Worm (Caenorhabditis elegans) whole organism, L4 larva: ENCODE data around the gene ZK662.6.

Source experiments
- F26F4.8 ChIP-seq: fragments of 200-800 bp; sonication (Bioruptor generic); conservative IDR thresholded peaks from 2 replicates; pipeline ENCODE4 v1.3.6; 2022; ENCODE audit warnings: missing genetic modification characterization, missing compliant biosample characterization
- Y48G9A.11 ChIP-seq: fragments of 200-800 bp; sonication (Bioruptor generic); IDR thresholded peaks from 2 replicates; pipeline ENCODE4 v1.3.6; 2022; ENCODE audit warnings: missing genetic modification reagents, missing genetic modification characterization, missing compliant biosample characterization
- ZK337.2 ChIP-seq: fragments of 200-800 bp; sonication (Bioruptor generic); IDR thresholded peaks from 2 replicates; pipeline ENCODE4 v1.3.6; 2022; ENCODE audit warnings: missing genetic modification reagents, missing genetic modification characterization, missing compliant biosample characterization
- arid-1 ChIP-seq: fragments of 200-800 bp; sonication (Bioruptor generic); conservative IDR thresholded peaks from 2 replicates; pipeline ENCODE4 v1.3.6; 2022; ENCODE audit warnings: missing genetic modification reagents, missing genetic modification characterization, missing compliant biosample characterization
- attf-4 ChIP-seq: sonication (generic microtip); optimal IDR thresholded peaks from 3 replicates; lab custom pipeline; 2017; ENCODE audit warnings: missing biosample characterization, missing genetic modification characterization
- ceh-32 ChIP-seq: sonication (generic microtip); optimal IDR thresholded peaks from 2 replicates; lab custom pipeline; 2016; ENCODE audit warnings: mild to moderate bottlenecking, missing genetic modification characterization, missing compliant biosample characterization; ENCODE audit not compliant: poor library complexity
- ceh-44 ChIP-seq: fragments of 200-800 bp; sonication (Bioruptor generic); IDR thresholded peaks from 2 replicates; pipeline ENCODE4 v1.3.6; 2022; ENCODE audit warnings: missing genetic modification reagents, missing genetic modification characterization, missing compliant biosample characterization
- ceh-62 ChIP-seq: sonication (generic microtip); optimal IDR thresholded peaks from 2 replicates; lab custom pipeline; 2017; ENCODE audit warnings: missing biosample characterization, missing genetic modification characterization
- ces-1 ChIP-seq: fragments of 150-350 bp; sonication (generic microtip); optimal IDR thresholded peaks from 4 replicates; lab custom pipeline; 2014; ENCODE audit warnings: missing biosample characterization, missing genetic modification reagents, missing genetic modification characterization
- ctbp-1 ChIP-seq: fragments of 200-800 bp; sonication (Bioruptor generic); IDR thresholded peaks from 2 replicates; pipeline ENCODE4 v1.3.6; 2022; ENCODE audit warnings: missing genetic modification reagents, missing genetic modification characterization, missing compliant biosample characterization
- daf-12 ChIP-seq: fragments of 150-350 bp; optimal IDR thresholded peaks from 2 replicates; lab custom pipeline; 2014; ENCODE audit warnings: missing biosample characterization, missing genetic modification reagents, missing genetic modification characterization
- dpl-1 ChIP-seq: fragments of 150-350 bp; optimal IDR thresholded peaks from 2 replicates; lab custom pipeline; 2014; ENCODE audit warnings: missing biosample characterization, missing genetic modification reagents, missing genetic modification characterization
- egl-27 ChIP-seq: sonication (generic microtip); optimal IDR thresholded peaks from 3 replicates; lab custom pipeline; 2017; ENCODE audit warnings: missing biosample characterization, missing genetic modification reagents, missing genetic modification characterization
- egl-43 ChIP-seq: fragments of 200-800 bp; sonication (Bioruptor generic); IDR thresholded peaks from 2 replicates; pipeline ENCODE4 v1.3.6; 2022; ENCODE audit warnings: missing genetic modification reagents, missing genetic modification characterization, missing compliant biosample characterization
- hif-1 ChIP-seq, 2 experiments: sonication (generic microtip); optimal IDR thresholded peaks; 2 replicates each; lab custom pipeline; 2016 to 2017; ENCODE audit warnings: missing compliant biosample characterization in 2 of 2, missing genetic modification characterization in 2 of 2, missing genetic modification reagents in 2 of 2, missing genotype in 2 of 2, mild to moderate bottlenecking in 1 of 2
- hlh-11 ChIP-seq: fragments of 200-800 bp; sonication (Bioruptor generic); optimal IDR thresholded peaks from 2 replicates; lab custom pipeline; 2018; ENCODE audit warnings: mild to moderate bottlenecking, missing genetic modification characterization, missing compliant biosample characterization
- hlh-30 ChIP-seq: sonication (generic microtip); optimal IDR thresholded peaks from 2 replicates; lab custom pipeline; 2017; ENCODE audit warnings: antibody characterized with exemption, mild to moderate bottlenecking, missing genetic modification characterization, missing compliant biosample characterization; ENCODE audit not compliant: insufficient read depth
- jun-1 ChIP-seq: fragments of 150-350 bp; optimal IDR thresholded peaks from 2 replicates; lab custom pipeline; 2014; ENCODE audit warnings: missing biosample characterization, missing genetic modification reagents, missing genetic modification characterization
- lim-7 ChIP-seq: fragments of 200-800 bp; sonication (Bioruptor generic); IDR thresholded peaks from 2 replicates; pipeline ENCODE4 v1.3.6; 2022; ENCODE audit warnings: missing genetic modification characterization, missing compliant biosample characterization
- lin-1 ChIP-seq: fragments of 200-800 bp; sonication (Bioruptor generic); IDR thresholded peaks from 2 replicates; pipeline ENCODE4 v1.3.6; 2022; ENCODE audit warnings: missing genetic modification reagents, missing genetic modification characterization, missing compliant biosample characterization
- lin-13 ChIP-seq: fragments of 150-350 bp; optimal IDR thresholded peaks from 2 replicates; lab custom pipeline; 2014; ENCODE audit warnings: missing biosample characterization, missing genetic modification reagents, missing genetic modification characterization
- lin-38 ChIP-seq: fragments of 200-800 bp; sonication (Bioruptor generic); IDR thresholded peaks from 2 replicates; pipeline ENCODE4 v1.3.6; 2022; ENCODE audit warnings: missing genetic modification reagents, missing genetic modification characterization, missing compliant biosample characterization
- madf-9 ChIP-seq: fragments of 200-800 bp; sonication (Bioruptor generic); conservative IDR thresholded peaks from 2 replicates; pipeline ENCODE4 v1.3.6; 2022; ENCODE audit warnings: missing genetic modification reagents, missing genetic modification characterization, missing compliant biosample characterization
- mdl-1 ChIP-seq, 2 experiments: fragments of 150-350 bp in 1 of 2; sonication (generic microtip) in 1 of 2; optimal IDR thresholded peaks; 2 replicates each; lab custom pipeline; 2014 to 2017; ENCODE audit warnings: missing biosample characterization in 2 of 2, missing genetic modification characterization in 2 of 2
- mes-2 ChIP-seq: sonication (generic microtip); optimal IDR thresholded peaks from 2 replicates; lab custom pipeline; 2016; ENCODE audit warnings: missing genotype, mild to moderate bottlenecking, missing genetic modification characterization, missing compliant biosample characterization; ENCODE audit not compliant: poor library complexity, severe bottlenecking
- mxl-2 ChIP-seq: fragments of 200-800 bp; sonication (Bioruptor generic); conservative IDR thresholded peaks from 2 replicates; pipeline ENCODE4 v1.3.6; 2022; ENCODE audit warnings: missing genetic modification reagents, missing genetic modification characterization, missing compliant biosample characterization
- nhr-102 ChIP-seq: sonication (generic microtip); optimal IDR thresholded peaks from 2 replicates; lab custom pipeline; 2016; ENCODE audit warnings: mild to moderate bottlenecking, missing genetic modification characterization, moderate library complexity, missing compliant biosample characterization
- nhr-237 ChIP-seq: sonication (generic microtip); optimal IDR thresholded peaks from 2 replicates; lab custom pipeline; 2017; ENCODE audit warnings: missing biosample characterization, missing genetic modification characterization
- nhr-28 ChIP-seq: fragments of 150-350 bp; optimal IDR thresholded peaks from 2 replicates; lab custom pipeline; 2014; ENCODE audit warnings: missing biosample characterization, missing genetic modification characterization
- nhr-6 ChIP-seq: fragments of 150-350 bp; optimal IDR thresholded peaks from 2 replicates; lab custom pipeline; 2014; ENCODE audit warnings: missing biosample characterization, missing genetic modification characterization
- nhr-76 ChIP-seq: fragments of 150-350 bp; optimal IDR thresholded peaks from 2 replicates; lab custom pipeline; 2014; ENCODE audit warnings: missing biosample characterization, missing genetic modification characterization
- set-16 ChIP-seq: fragments of 200-800 bp; sonication (Bioruptor generic); IDR thresholded peaks from 2 replicates; pipeline ENCODE4 v1.3.6; 2022; ENCODE audit warnings: missing genetic modification reagents, missing genetic modification characterization, missing compliant biosample characterization
- snpc-1.2 ChIP-seq: fragments of 200-800 bp; sonication (Bioruptor generic); IDR thresholded peaks from 2 replicates; pipeline ENCODE4 v1.3.6; 2022; ENCODE audit warnings: missing genetic modification reagents, missing genetic modification characterization, missing compliant biosample characterization
- tra-1 ChIP-seq: fragments of 200-800 bp; sonication (Bioruptor generic); IDR thresholded peaks from 2 replicates; pipeline ENCODE4 v1.3.6; 2022; ENCODE audit warnings: missing genetic modification reagents, missing genetic modification characterization, missing compliant biosample characterization
- vab-7 ChIP-seq: fragments of 200-800 bp; sonication (Bioruptor generic); IDR thresholded peaks from 2 replicates; pipeline ENCODE4 v1.3.6; 2022; ENCODE audit warnings: missing genetic modification reagents, missing genetic modification characterization, missing compliant biosample characterization
- zag-1 ChIP-seq: fragments of 150-350 bp; optimal IDR thresholded peaks from 2 replicates; lab custom pipeline; 2014; ENCODE audit warnings: missing biosample characterization, missing genetic modification characterization
- zfp-3 ChIP-seq: fragments of 200-800 bp; sonication (Bioruptor generic); conservative IDR thresholded peaks from 2 replicates; pipeline ENCODE4 v1.3.6; 2022; ENCODE audit warnings: missing genetic modification reagents, missing genetic modification characterization, missing compliant biosample characterization
- zip-2 ChIP-seq: fragments of 150-350 bp; optimal IDR thresholded peaks from 2 replicates; lab custom pipeline; 2014; ENCODE audit warnings: missing biosample characterization, missing genetic modification characterization

Gene ZK662.6

ce11 chrX:15747814-15748213, 29.4 kb downstream of the ZK662.6 start (continued):
- TF ChIP-seq ces-1 (GFP tag; lab: Kevin White, UChicago) (no peak), hlh-30 (tag; lab: Kevin White, UChicago) (peak; percentile 28), zag-1 (tag; lab: Kevin White, UChicago) (no peak)

ce11 chrX:15751245-15751644, 32.8 kb downstream of the ZK662.6 start:
- TF ChIP-seq lim-7 (GFP tag; lab: Robert Waterston, UW) (peak; percentile 44; the same call in 1 of the 2 replicates), vab-7 (GFP tag; lab: Robert Waterston, UW) (0 out of 2 replicates have a peak, but pooled peaks have one; percentile 23), ZK337.2 (GFP tag; lab: Robert Waterston, UW) (0 out of 2 replicates have a peak, but pooled peaks have one; percentile 40), lin-1 (GFP tag; lab: Robert Waterston, UW) (0 out of 2 replicates have a peak, but pooled peaks have one; percentile 33), tra-1 (no peak), madf-9 (GFP tag; lab: Robert Waterston, UW) (peak; percentile 18; the same call in 1 of the 2 replicates), ctbp-1 (GFP tag; lab: Robert Waterston, UW) (0 out of 2 replicates have a peak, but pooled peaks have one; percentile 14), snpc-1.2 (GFP tag; lab: Robert Waterston, UW) (peak; percentile 56; the same call in 1 of the 2 replicates), zfp-3 (no peak), Y48G9A.11 (GFP tag; lab: Robert Waterston, UW) (peak; percentile 60; the same call in 1 of the 2 replicates), set-16 (no peak), egl-43 (GFP tag; lab: Robert Waterston, UW) (peak; percentile 53; the same call in 1 of the 2 replicates)
- TF ChIP-seq, all 104 proteins: peak for 9

ce11 chrX:15757169-15757568, 38.7 kb downstream of the ZK662.6 start, which contains the start of gene wrt-4:
Gene wrt-4 (minus strand): TSS chrX:15757269.
- TF ChIP-seq attf-4: no peak
- TF ChIP-seq tra-1: no peak
- TF ChIP-seq F26F4.8 (GFP tag; lab: Robert Waterston, UW): no peak
- no peak for TF ChIP-seq nhr-28 (tag; lab: Kevin White, UChicago)
- no peak for TF ChIP-seq nhr-102 (tag; lab: Kevin White, UChicago)
- no peak for TF ChIP-seq ceh-32 (tag; lab: Kevin White, UChicago)
- TF ChIP-seq nhr-237: no peak
- no peak for TF ChIP-seq dpl-1 (GFP tag; lab: Kevin White, UChicago)
- TF ChIP-seq mdl-1 (tag; optimal IDR thresholded peaks at IDR 0.05; lab: Kevin White, UChicago): no peak
- TF ChIP-seq daf-12: no peak
- TF ChIP-seq set-16: no peak
- TF ChIP-seq, all 104 proteins: peak for 0

ce11 chrX:15759222-15759621, 40.8 kb downstream of the ZK662.6 start:
- no peak for TF ChIP-seq nhr-76 (tag; lab: Kevin White, UChicago)
- TF ChIP-seq nhr-6 (tag; lab: Kevin White, UChicago): no peak
- TF ChIP-seq daf-12: no peak
- TF ChIP-seq snpc-1.2 (GFP tag; lab: Robert Waterston, UW): no peak
- no peak for TF ChIP-seq lin-13 (GFP tag; lab: Kevin White, UChicago)
- no peak for TF ChIP-seq jun-1 (tag; lab: Kevin White, UChicago)
- no peak for TF ChIP-seq egl-27 (tag; lab: Kevin White, UChicago)
- TF ChIP-seq arid-1 (GFP tag; lab: Robert Waterston, UW): no peak
- no peak for TF ChIP-seq mes-2
- TF ChIP-seq zip-2 (tag; lab: Kevin White, UChicago): no peak
- no peak for TF ChIP-seq lin-38 (GFP tag; lab: Robert Waterston, UW)
- TF ChIP-seq mxl-2: no peak
- TF ChIP-seq hif-1 (tag; optimal IDR thresholded peaks at IDR 0.05; lab: Kevin White, UChicago): no peak
- no peak for TF ChIP-seq ceh-62
- no peak for TF ChIP-seq ceh-44 (GFP tag; lab: Robert Waterston, UW)
- TF ChIP-seq hlh-11 (tag; lab: Kevin White, UChicago): no peak
